Worm (Caenorhabditis elegans) whole organism, early embryonic: Measurements from ENCODE around the gene Y66C5A.2.

Experiments used
- B0310.2 ChIP-seq: sonication (generic microtip); optimal IDR thresholded peaks from 2 replicates; lab custom pipeline; 2016; ENCODE audit warnings: mild to moderate bottlenecking, missing genetic modification characterization, missing compliant biosample characterization
- F13C5.2 ChIP-seq: sonication (generic microtip); optimal IDR thresholded peaks from 2 replicates; lab custom pipeline; 2017; ENCODE audit warnings: mild to moderate bottlenecking, missing genetic modification characterization, inconsistent platforms, missing compliant biosample characterization
- aly-1 ChIP-seq: sonication (generic microtip); optimal IDR thresholded peaks from 2 replicates; lab custom pipeline; 2016; ENCODE audit warnings: missing genetic modification characterization, missing compliant biosample characterization
- ama-1 ChIP-seq: fragments of 150-350 bp; optimal IDR thresholded peaks from 2 replicates; lab custom pipeline; 2014
- ceh-13 ChIP-seq: fragments of 200-800 bp; sonication (Bioruptor generic); optimal IDR thresholded peaks from 2 replicates; lab custom pipeline; 2018; ENCODE audit warnings: mild to moderate bottlenecking, missing genetic modification characterization, missing compliant biosample characterization
- ceh-36 ChIP-seq: sonication (generic microtip); optimal IDR thresholded peaks from 2 replicates; lab custom pipeline; 2016; ENCODE audit warnings: missing genetic modification characterization, inconsistent platforms, missing compliant biosample characterization
- ets-7 ChIP-seq: sonication (generic microtip); optimal IDR thresholded peaks from 2 replicates; lab custom pipeline; 2016; ENCODE audit warnings: missing genotype, missing genetic modification characterization, missing compliant biosample characterization
- flt-1 ChIP-seq: fragments of 200-800 bp; sonication (Bioruptor generic); IDR thresholded peaks from 2 replicates; pipeline ENCODE4 v1.3.6; 2022; ENCODE audit warnings: missing genetic modification characterization, missing compliant biosample characterization
- hmbx-1 ChIP-seq: sonication (generic microtip); optimal IDR thresholded peaks from 2 replicates; lab custom pipeline; 2016; ENCODE audit warnings: mild to moderate bottlenecking, missing genetic modification characterization, missing compliant biosample characterization
- hmg-4 ChIP-seq: fragments of 200-800 bp; sonication (Bioruptor generic); optimal IDR thresholded peaks from 2 replicates; lab custom pipeline; 2018; ENCODE audit warnings: mild to moderate bottlenecking, missing genetic modification characterization, missing compliant biosample characterization
- hnd-1 ChIP-seq: sonication (generic microtip); optimal IDR thresholded peaks from 2 replicates; lab custom pipeline; 2016; ENCODE audit warnings: missing genetic modification characterization, missing compliant biosample characterization
- pes-1 ChIP-seq: fragments of 200-800 bp; sonication (Bioruptor generic); IDR thresholded peaks from 2 replicates; pipeline ENCODE4 v1.3.6; 2022; ENCODE audit warnings: missing genetic modification reagents, missing genetic modification characterization, missing compliant biosample characterization
- scrt-1 ChIP-seq: fragments of 200-800 bp; sonication (Bioruptor generic); IDR thresholded peaks from 2 replicates; pipeline ENCODE4 v1.3.6; 2022; ENCODE audit warnings: missing genetic modification characterization, missing compliant biosample characterization
- sea-1 ChIP-seq: fragments of 200-800 bp; sonication (Bioruptor generic); conservative IDR thresholded peaks from 2 replicates; pipeline ENCODE4 v1.3.6; 2022; ENCODE audit warnings: missing genetic modification characterization, missing compliant biosample characterization
- tbx-11 ChIP-seq: fragments of 200-800 bp; sonication (Bioruptor generic); IDR thresholded peaks from 2 replicates; pipeline ENCODE4 v1.3.6; 2022; ENCODE audit warnings: missing genetic modification characterization, missing compliant biosample characterization
- tbx-37 ChIP-seq: fragments of 200-800 bp; sonication (Bioruptor generic); conservative IDR thresholded peaks from 2 replicates; pipeline ENCODE4 v1.3.6; 2022; ENCODE audit warnings: missing genetic modification reagents, missing genetic modification characterization, missing compliant biosample characterization
- tra-4 ChIP-seq: sonication (generic microtip); optimal IDR thresholded peaks from 2 replicates; lab custom pipeline; 2017; ENCODE audit warnings: missing genetic modification characterization, missing compliant biosample characterization

Y66C5A.2 gene

ce11 chrX:14476625-14477257, 16.2 kb downstream of the Y66C5A.2 start:
- TF ChIP-seq hmbx-1: no peak
- TF ChIP-seq ets-7 (tag; lab: Kevin White, UChicago): no peak
- TF ChIP-seq tbx-11 (GFP tag; lab: Robert Waterston, UW): no peak
- TF ChIP-seq ama-1: no peak
- no peak for TF ChIP-seq aly-1
- TF ChIP-seq hnd-1: no peak
- no peak for TF ChIP-seq F13C5.2 (tag; lab: Kevin White, UChicago)
- TF ChIP-seq scrt-1 (GFP tag; lab: Robert Waterston, UW): no peak
- no peak for TF ChIP-seq flt-1 (GFP tag; lab: Robert Waterston, UW)
- TF ChIP-seq B0310.2 (tag; lab: Kevin White, UChicago): no peak
- TF ChIP-seq ceh-13 (GFP tag; lab: Kevin White, UChicago): no peak
- no peak for TF ChIP-seq pes-1 (GFP tag; lab: Robert Waterston, UW)
- TF ChIP-seq hmg-4 (GFP tag; lab: Kevin White, UChicago): no peak
- no peak for TF ChIP-seq tra-4 (tag; lab: Kevin White, UChicago)
- TF ChIP-seq sea-1 (GFP tag; lab: Robert Waterston, UW): no peak
- no peak for TF ChIP-seq tbx-37 (GFP tag; lab: Robert Waterston, UW)

- no peak for TF ChIP-seq tbx-37 (GFP tag; lab: Robert Waterston, UW)
These were observed 16.8 kb downstream of the Y66C5A.2 start for ce11 chrX:14477338-14477737.

- TF ChIP-seq aly-1 (no peak), hnd-1 (no peak), F13C5.2 (tag; lab: Kevin White, UChicago) (no peak), ama-1 (no peak), hmg-4 (GFP tag; lab: Kevin White, UChicago) (no peak), sea-1 (GFP tag; lab: Robert Waterston, UW) (no peak), ceh-13 (GFP tag; lab: Kevin White, UChicago) (no peak), ets-7 (tag; lab: Kevin White, UChicago) (no peak), tra-4 (tag; lab: Kevin White, UChicago) (no peak), tbx-11 (GFP tag; lab: Robert Waterston, UW) (no peak), B0310.2 (tag; lab: Kevin White, UChicago) (no peak), ceh-36 (no peak), hmbx-1 (no peak), scrt-1 (GFP tag; lab: Robert Waterston, UW) (no peak), tbx-37 (GFP tag; lab: Robert Waterston, UW) (no peak)
These were observed 17.7 kb downstream of the Y66C5A.2 start for ce11 chrX:14478193-14478592.

- TF ChIP-seq scrt-1 (GFP tag; lab: Robert Waterston, UW): no peak
- TF ChIP-seq hnd-1: no peak
- TF ChIP-seq ceh-36: no peak
- no peak for TF ChIP-seq tra-4 (tag; lab: Kevin White, UChicago)
- no peak for TF ChIP-seq tbx-37 (GFP tag; lab: Robert Waterston, UW)
- no peak for TF ChIP-seq pes-1 (GFP tag; lab: Robert Waterston, UW)
- no peak for TF ChIP-seq F13C5.2 (tag; lab: Kevin White, UChicago)
- no peak for TF ChIP-seq B0310.2 (tag; lab: Kevin White, UChicago)
- no peak for TF ChIP-seq ceh-13 (GFP tag; lab: Kevin White, UChicago)
- TF ChIP-seq tbx-11 (GFP tag; lab: Robert Waterston, UW): no peak
- no peak for TF ChIP-seq hmbx-1
These were observed 18.4 kb downstream of the Y66C5A.2 start, which contains the start of gene M163.11 for ce11 chrX:14478743-14479428. Gene M163.11 (plus strand): TSS chrX:14479378.

- TF ChIP-seq aly-1: no peak
- TF ChIP-seq tra-4 (tag; lab: Kevin White, UChicago): no peak
- no peak for TF ChIP-seq ceh-13 (GFP tag; lab: Kevin White, UChicago)
- no peak for TF ChIP-seq hmbx-1
- TF ChIP-seq F13C5.2 (tag; lab: Kevin White, UChicago): peak; percentile 82
- no peak for TF ChIP-seq ama-1
- TF ChIP-seq B0310.2 (tag; lab: Kevin White, UChicago): no peak
- peak; percentile 76 for TF ChIP-seq pes-1 (GFP tag; lab: Robert Waterston, UW)
- peak; percentile 51; the same call in 1 of the 2 replicates for TF ChIP-seq sea-1 (GFP tag; lab: Robert Waterston, UW)
- no peak for TF ChIP-seq hnd-1
- TF ChIP-seq ceh-36: peak; percentile 9
- TF ChIP-seq tbx-11 (GFP tag; lab: Robert Waterston, UW): peak; percentile 47; the same call in 1 of the 2 replicates
- no peak for TF ChIP-seq ets-7 (tag; lab: Kevin White, UChicago)
- no peak for TF ChIP-seq flt-1 (GFP tag; lab: Robert Waterston, UW)
- TF ChIP-seq tbx-37 (GFP tag; lab: Robert Waterston, UW): peak; percentile 48; the same call in 1 of the 2 replicates
- TF ChIP-seq hmg-4 (GFP tag; lab: Kevin White, UChicago): peak; percentile 69
- TF ChIP-seq scrt-1 (GFP tag; lab: Robert Waterston, UW): 0 out of 2 replicates have a peak, but pooled peaks have one; percentile 47
These were observed 19.7 kb downstream of the Y66C5A.2 start, which contains the start of gene gfi-3 for ce11 chrX:14480248-14480647. Gene gfi-3 (plus strand): TSS chrX:14480572.

ce11 chrX:14481637-14482036, 21.1 kb downstream of the Y66C5A.2 start:
- TF ChIP-seq hmg-4 (GFP tag; lab: Kevin White, UChicago): no peak
- TF ChIP-seq scrt-1 (GFP tag; lab: Robert Waterston, UW): no peak
- TF ChIP-seq pes-1 (GFP tag; lab: Robert Waterston, UW): no peak
- 0 out of 2 replicates have a peak, but pooled peaks have one; percentile 22 for TF ChIP-seq tbx-11 (GFP tag; lab: Robert Waterston, UW)

ce11 chrX:14484827-14485226, 24.3 kb downstream of the Y66C5A.2 start, which contains the start of gene M163.8:
Gene M163.8 (plus strand): TSS chrX:14485127.
- no peak for TF ChIP-seq sea-1 (GFP tag; lab: Robert Waterston, UW)
- no peak for TF ChIP-seq ets-7 (tag; lab: Kevin White, UChicago)
- TF ChIP-seq tra-4 (tag; lab: Kevin White, UChicago): no peak
- TF ChIP-seq aly-1: no peak
- TF ChIP-seq scrt-1 (GFP tag; lab: Robert Waterston, UW): no peak
- TF ChIP-seq ceh-36: no peak
- no peak for TF ChIP-seq tbx-37 (GFP tag; lab: Robert Waterston, UW)
- no peak for TF ChIP-seq B0310.2 (tag; lab: Kevin White, UChicago)
- no peak for TF ChIP-seq flt-1 (GFP tag; lab: Robert Waterston, UW)
- TF ChIP-seq hmbx-1: no peak
- no peak for TF ChIP-seq F13C5.2 (tag; lab: Kevin White, UChicago)
- no peak for TF ChIP-seq ceh-13 (GFP tag; lab: Kevin White, UChicago)
- TF ChIP-seq pes-1 (GFP tag; lab: Robert Waterston, UW): no peak
